Worm (Caenorhabditis elegans) whole organism, early embryonic: ENCODE measurements around the gene nlp-81.
"Not testable (repeated sequence)": the region's sequence is repeated elsewhere in the genome, so short reads cannot be mapped to it uniquely, and the experiment has no call there.

ENCODE experiments used
- B0310.2 ChIP-seq: sonication (generic microtip); optimal IDR thresholded peaks from 2 replicates; lab custom pipeline; 2016; ENCODE audit warnings: mild to moderate bottlenecking, missing genetic modification characterization, missing compliant biosample characterization
- F13C5.2 ChIP-seq: sonication (generic microtip); optimal IDR thresholded peaks from 2 replicates; lab custom pipeline; 2017; ENCODE audit warnings: mild to moderate bottlenecking, missing genetic modification characterization, inconsistent platforms, missing compliant biosample characterization
- aly-1 ChIP-seq: sonication (generic microtip); optimal IDR thresholded peaks from 2 replicates; lab custom pipeline; 2016; ENCODE audit warnings: missing genetic modification characterization, missing compliant biosample characterization
- ama-1 ChIP-seq: fragments of 150-350 bp; optimal IDR thresholded peaks from 2 replicates; lab custom pipeline; 2014
- ceh-13 ChIP-seq: fragments of 200-800 bp; sonication (Bioruptor generic); optimal IDR thresholded peaks from 2 replicates; lab custom pipeline; 2018; ENCODE audit warnings: mild to moderate bottlenecking, missing genetic modification characterization, missing compliant biosample characterization
- ceh-36 ChIP-seq: sonication (generic microtip); optimal IDR thresholded peaks from 2 replicates; lab custom pipeline; 2016; ENCODE audit warnings: missing genetic modification characterization, inconsistent platforms, missing compliant biosample characterization
- ets-7 ChIP-seq: sonication (generic microtip); optimal IDR thresholded peaks from 2 replicates; lab custom pipeline; 2016; ENCODE audit warnings: missing genotype, missing genetic modification characterization, missing compliant biosample characterization
- flt-1 ChIP-seq: fragments of 200-800 bp; sonication (Bioruptor generic); IDR thresholded peaks from 2 replicates; pipeline ENCODE4 v1.3.6; 2022; ENCODE audit warnings: missing genetic modification characterization, missing compliant biosample characterization
- hmbx-1 ChIP-seq: sonication (generic microtip); optimal IDR thresholded peaks from 2 replicates; lab custom pipeline; 2016; ENCODE audit warnings: mild to moderate bottlenecking, missing genetic modification characterization, missing compliant biosample characterization
- hmg-4 ChIP-seq: fragments of 200-800 bp; sonication (Bioruptor generic); optimal IDR thresholded peaks from 2 replicates; lab custom pipeline; 2018; ENCODE audit warnings: mild to moderate bottlenecking, missing genetic modification characterization, missing compliant biosample characterization
- hnd-1 ChIP-seq: sonication (generic microtip); optimal IDR thresholded peaks from 2 replicates; lab custom pipeline; 2016; ENCODE audit warnings: missing genetic modification characterization, missing compliant biosample characterization
- pes-1 ChIP-seq: fragments of 200-800 bp; sonication (Bioruptor generic); IDR thresholded peaks from 2 replicates; pipeline ENCODE4 v1.3.6; 2022; ENCODE audit warnings: missing genetic modification reagents, missing genetic modification characterization, missing compliant biosample characterization
- scrt-1 ChIP-seq: fragments of 200-800 bp; sonication (Bioruptor generic); IDR thresholded peaks from 2 replicates; pipeline ENCODE4 v1.3.6; 2022; ENCODE audit warnings: missing genetic modification characterization, missing compliant biosample characterization
- sea-1 ChIP-seq: fragments of 200-800 bp; sonication (Bioruptor generic); conservative IDR thresholded peaks from 2 replicates; pipeline ENCODE4 v1.3.6; 2022; ENCODE audit warnings: missing genetic modification characterization, missing compliant biosample characterization
- tbx-11 ChIP-seq: fragments of 200-800 bp; sonication (Bioruptor generic); IDR thresholded peaks from 2 replicates; pipeline ENCODE4 v1.3.6; 2022; ENCODE audit warnings: missing genetic modification characterization, missing compliant biosample characterization
- tbx-37 ChIP-seq: fragments of 200-800 bp; sonication (Bioruptor generic); conservative IDR thresholded peaks from 2 replicates; pipeline ENCODE4 v1.3.6; 2022; ENCODE audit warnings: missing genetic modification reagents, missing genetic modification characterization, missing compliant biosample characterization
- tra-4 ChIP-seq: sonication (generic microtip); optimal IDR thresholded peaks from 2 replicates; lab custom pipeline; 2017; ENCODE audit warnings: missing genetic modification characterization, missing compliant biosample characterization

nlp-81 gene

DNA sequence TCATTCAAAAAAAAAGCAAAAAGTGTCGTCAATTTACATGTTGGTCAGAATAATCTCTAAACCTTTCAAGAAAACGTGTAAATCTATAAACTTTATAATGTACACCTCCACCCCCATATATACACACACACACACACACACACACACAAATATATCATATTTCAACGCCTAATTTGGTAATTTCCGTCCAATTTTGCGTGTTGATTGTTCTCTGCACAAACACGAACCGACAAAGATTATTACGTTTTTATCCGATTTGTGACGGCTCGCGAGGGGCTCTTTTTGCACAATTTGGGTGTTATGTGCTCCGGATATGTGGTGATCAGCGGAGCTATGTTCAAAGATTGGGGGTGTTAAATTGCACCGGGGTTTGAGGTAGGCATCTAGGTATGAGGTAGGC, 7.0 kb upstream of the nlp-81 start:
- TF ChIP-seq tbx-37 (GFP tag; lab: Robert Waterston, UW) (no peak), ama-1 (lab: Kevin White, UChicago) (no peak), F13C5.2 (no peak), sea-1 (no peak), hnd-1 (tag; lab: Kevin White, UChicago) (no peak), ets-7 (tag; lab: Kevin White, UChicago) (no peak), tbx-11 (GFP tag; lab: Robert Waterston, UW) (no peak), tra-4 (tag; lab: Kevin White, UChicago) (no peak), scrt-1 (GFP tag; lab: Robert Waterston, UW) (no peak), ceh-36 (tag; lab: Kevin White, UChicago) (no peak), ceh-13 (GFP tag; lab: Kevin White, UChicago) (no peak), flt-1 (GFP tag; lab: Robert Waterston, UW) (no peak), hmbx-1 (tag; lab: Kevin White, UChicago) (no peak), hmg-4 (no peak), B0310.2 (tag; lab: Kevin White, UChicago) (no peak), aly-1 (tag; lab: Kevin White, UChicago) (no peak), pes-1 (GFP tag; lab: Robert Waterston, UW) (no peak)

DNA sequence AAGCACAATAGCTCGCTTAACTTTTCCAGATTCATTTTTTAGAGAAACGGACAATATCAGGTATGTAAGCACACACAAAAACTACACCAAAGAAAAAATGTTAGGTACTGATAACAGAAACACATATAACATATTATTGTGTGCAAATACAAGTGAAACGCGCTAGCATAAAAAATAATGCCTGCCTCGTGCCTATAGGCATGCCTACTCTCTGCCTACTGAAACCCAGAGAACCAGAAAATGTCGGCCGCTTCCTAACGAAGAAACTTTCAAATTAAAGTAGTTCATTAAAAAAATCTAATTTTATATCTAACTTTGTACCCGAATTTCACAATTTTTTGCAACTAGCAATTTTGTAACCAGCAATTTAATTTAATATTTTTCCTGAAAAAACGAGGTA, 3.4 kb downstream of the nlp-81 start, which contains the start of gene Y67D8B.1:
Gene Y67D8B.1 (minus strand): TSS at position 101 of the 400 bp plus-strand sequence.
- not testable (repeated sequence) for TF ChIP-seq ceh-13 (GFP tag; lab: Kevin White, UChicago); B0310.2 (tag; lab: Kevin White, UChicago); ama-1 (lab: Kevin White, UChicago)

- TF ChIP-seq pes-1 (GFP tag; lab: Robert Waterston, UW) (no peak), ceh-36 (tag; lab: Kevin White, UChicago) (no peak), ets-7 (tag; lab: Kevin White, UChicago) (no peak), sea-1 (no peak), tra-4 (tag; lab: Kevin White, UChicago) (no peak), tbx-11 (GFP tag; lab: Robert Waterston, UW) (no peak)
These were observed 7.2 kb downstream of the nlp-81 start for ce11 chrIV:3168656-3169216.

ce11 chrIV:3166896-3167295, 9.0 kb downstream of the nlp-81 start:
- TF ChIP-seq flt-1 (GFP tag; lab: Robert Waterston, UW) (no peak), aly-1 (tag; lab: Kevin White, UChicago) (no peak), tbx-37 (GFP tag; lab: Robert Waterston, UW) (no peak)

- TF ChIP-seq pes-1 (GFP tag; lab: Robert Waterston, UW) = no peak
- TF ChIP-seq hmg-4 = no peak
- TF ChIP-seq sea-1 = no peak
- TF ChIP-seq hnd-1 (tag; lab: Kevin White, UChicago) = no peak
- TF ChIP-seq flt-1 (GFP tag; lab: Robert Waterston, UW) = no peak
- TF ChIP-seq hmbx-1 (tag; lab: Kevin White, UChicago) = no peak
- TF ChIP-seq tbx-11 (GFP tag; lab: Robert Waterston, UW) = no peak
These were observed 10.6 kb downstream of the nlp-81 start for ce11 chrIV:3165365-3165764.

ce11 chrIV:3163562-3163961, 12.4 kb downstream of the nlp-81 start:
- TF ChIP-seq tra-4 (tag; lab: Kevin White, UChicago) (no peak), ceh-36 (tag; lab: Kevin White, UChicago) (no peak), tbx-11 (GFP tag; lab: Robert Waterston, UW) (no peak), ama-1 (lab: Kevin White, UChicago) (no peak)

ce11 chrIV:3160785-3161184, 15.1 kb downstream of the nlp-81 start:
- TF ChIP-seq scrt-1 (GFP tag; lab: Robert Waterston, UW) (no peak), tbx-37 (GFP tag; lab: Robert Waterston, UW) (0 out of 2 replicates have a peak, but pooled peaks have one; percentile 13), pes-1 (GFP tag; lab: Robert Waterston, UW) (no peak), flt-1 (GFP tag; lab: Robert Waterston, UW) (no peak), F13C5.2 (peak; percentile 48)

DNA sequence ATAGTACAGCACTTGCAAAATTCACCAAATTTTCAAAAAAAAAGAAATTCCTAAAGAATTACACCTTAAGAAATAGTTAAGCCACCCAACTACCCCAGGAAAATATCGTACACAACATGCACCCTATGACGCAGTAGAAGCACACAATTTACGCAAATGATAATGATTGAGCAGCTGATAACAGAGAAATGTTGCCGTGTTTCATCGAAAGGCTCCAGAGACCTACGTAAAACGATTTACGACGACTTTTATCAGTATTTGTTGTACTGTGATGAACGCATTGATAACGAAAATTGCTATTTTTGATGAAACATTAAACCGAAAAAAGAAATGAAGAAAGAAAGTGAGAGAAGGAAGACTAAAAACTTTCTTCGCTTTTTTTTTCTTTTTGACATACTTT, 17.7 kb downstream of the nlp-81 start:
- TF ChIP-seq ets-7 (tag; lab: Kevin White, UChicago) (no peak), ceh-36 (tag; lab: Kevin White, UChicago) (no peak)

DNA sequence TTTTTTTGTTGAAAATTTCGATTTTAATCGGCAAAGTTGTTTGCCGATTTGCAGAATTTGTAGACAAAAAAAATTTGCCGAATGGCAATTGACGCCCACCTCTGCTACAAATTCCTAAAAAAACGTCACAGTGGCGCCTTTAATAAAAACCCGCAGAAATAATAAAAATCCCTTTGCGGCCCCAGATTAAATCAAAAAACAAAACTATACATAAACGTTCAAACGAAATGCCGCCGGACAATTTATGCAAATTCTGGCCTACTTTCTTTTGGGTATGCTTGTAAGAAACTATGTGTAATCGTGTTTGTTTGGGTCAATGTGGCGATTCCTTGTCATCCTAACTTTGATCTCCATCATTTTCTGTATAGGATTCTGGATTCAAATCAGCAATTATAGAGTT, 24.9 kb downstream of the nlp-81 start, which contains the start of gene T23E1.1:
Gene T23E1.1 (plus strand): TSS at position 301 of the 400 bp plus-strand sequence.
- no peak for TF ChIP-seq tra-4 (tag; lab: Kevin White, UChicago)
- no peak for TF ChIP-seq tbx-37 (GFP tag; lab: Robert Waterston, UW)
- no peak for TF ChIP-seq ama-1 (lab: Kevin White, UChicago)
- no peak for TF ChIP-seq hnd-1 (tag; lab: Kevin White, UChicago)
- no peak for TF ChIP-seq tbx-11 (GFP tag; lab: Robert Waterston, UW)
- no peak for TF ChIP-seq pes-1 (GFP tag; lab: Robert Waterston, UW)
- TF ChIP-seq ceh-36 (tag; lab: Kevin White, UChicago) = no peak
- no peak for TF ChIP-seq hmbx-1 (tag; lab: Kevin White, UChicago)
- TF ChIP-seq F13C5.2 = no peak
- no peak for TF ChIP-seq aly-1 (tag; lab: Kevin White, UChicago)
- TF ChIP-seq scrt-1 (GFP tag; lab: Robert Waterston, UW) = no peak
- TF ChIP-seq B0310.2 (tag; lab: Kevin White, UChicago) = no peak
- TF ChIP-seq flt-1 (GFP tag; lab: Robert Waterston, UW) = no peak
- TF ChIP-seq sea-1 = no peak
- TF ChIP-seq hmg-4 = no peak
